Worm (Caenorhabditis elegans): ENCODE data around the gene F38B6.7.
A peak's percentile ranks its signal among the peaks of the same experiment; 100 is the strongest.

Gene F38B6.7

ce11 chrX:6741532-6741931 is 43.4 kb upstream of the F38B6.7 start:
- TF ChIP-seq klf-2 (GFP tag; conservative IDR thresholded peaks at IDR 0.05) (no peak), ztf-29 (GFP tag; IDR thresholded peaks at IDR 0.05) (no peak), med-1 (GFP tag; optimal IDR thresholded peaks at IDR 0.05; ENCODE audit: insufficient read depth) (no peak), T22C8.4 (GFP tag; IDR thresholded peaks at IDR 0.05) (no peak), flt-1 (GFP tag; IDR thresholded peaks at IDR 0.05) (no peak), cog-1 (tag; optimal IDR thresholded peaks at IDR 0.05) (no peak), ref-1 (GFP tag; conservative IDR thresholded peaks at IDR 0.05) (no peak)

ce11 chrX:6740983-6741365 is 42.8 kb upstream of the F38B6.7 start:
- TF ChIP-seq med-1 (GFP tag; optimal IDR thresholded peaks at IDR 0.05; ENCODE audit: insufficient read depth) (no peak), cog-1 (tag; optimal IDR thresholded peaks at IDR 0.05) (no peak), tab-1 (GFP tag; IDR thresholded peaks at IDR 0.05) (no peak), T22C8.4 (GFP tag; IDR thresholded peaks at IDR 0.05) (no peak), ztf-29 (GFP tag; IDR thresholded peaks at IDR 0.05) (no peak), ref-1 (GFP tag; conservative IDR thresholded peaks at IDR 0.05) (no peak), ztf-23 (GFP tag; IDR thresholded peaks at IDR 0.05) (no peak), flt-1 (GFP tag; IDR thresholded peaks at IDR 0.05) (no peak), klf-2 (GFP tag; conservative IDR thresholded peaks at IDR 0.05) (no peak)

- no peak for TF ChIP-seq T22C8.4 (GFP tag; IDR thresholded peaks at IDR 0.05)
- no peak for TF ChIP-seq ztf-29 (GFP tag; IDR thresholded peaks at IDR 0.05)
- TF ChIP-seq med-1 (GFP tag; optimal IDR thresholded peaks at IDR 0.05; ENCODE audit: insufficient read depth), result no peak
- TF ChIP-seq ref-1 (GFP tag; conservative IDR thresholded peaks at IDR 0.05), result no peak
- no peak for TF ChIP-seq ztf-23 (GFP tag; IDR thresholded peaks at IDR 0.05)
- TF ChIP-seq tab-1 (GFP tag; IDR thresholded peaks at IDR 0.05), result no peak
- TF ChIP-seq flt-1 (GFP tag; IDR thresholded peaks at IDR 0.05), result no peak
- TF ChIP-seq cog-1 (tag; optimal IDR thresholded peaks at IDR 0.05), result no peak
- no peak for TF ChIP-seq klf-2 (GFP tag; conservative IDR thresholded peaks at IDR 0.05)
Observed at ce11 chrX:6740282-6740982, 42.3 kb upstream of the F38B6.7 start.

- TF ChIP-seq ztf-23 (GFP tag; IDR thresholded peaks at IDR 0.05), result no peak
- no peak for TF ChIP-seq flt-1 (GFP tag; IDR thresholded peaks at IDR 0.05)
- TF ChIP-seq tab-1 (GFP tag; IDR thresholded peaks at IDR 0.05), result no peak
- TF ChIP-seq ref-1 (GFP tag; conservative IDR thresholded peaks at IDR 0.05), result no peak
- TF ChIP-seq cog-1 (tag; optimal IDR thresholded peaks at IDR 0.05), result no peak
- no peak for TF ChIP-seq T22C8.4 (GFP tag; IDR thresholded peaks at IDR 0.05)
- TF ChIP-seq klf-2 (GFP tag; conservative IDR thresholded peaks at IDR 0.05), result no peak
- TF ChIP-seq med-1 (GFP tag; optimal IDR thresholded peaks at IDR 0.05; ENCODE audit: insufficient read depth), result no peak
- TF ChIP-seq ztf-29 (GFP tag; IDR thresholded peaks at IDR 0.05), result no peak
Observed at ce11 chrX:6739034-6740008, 41.2 kb upstream of the F38B6.7 start.

ce11 chrX:6738535-6738934 is 40.4 kb upstream of the F38B6.7 start:
- no peak for TF ChIP-seq ref-1 (GFP tag; conservative IDR thresholded peaks at IDR 0.05)
- no peak for TF ChIP-seq T22C8.4 (GFP tag; IDR thresholded peaks at IDR 0.05)
- TF ChIP-seq med-1 (GFP tag; optimal IDR thresholded peaks at IDR 0.05; ENCODE audit: insufficient read depth), result no peak

ce11 chrX:6737329-6738008 is 39.3 kb upstream of the F38B6.7 start:
- TF ChIP-seq tab-1 (GFP tag; IDR thresholded peaks at IDR 0.05) (no peak), cog-1 (tag; optimal IDR thresholded peaks at IDR 0.05) (peak; percentile 64)

- TF ChIP-seq ref-1 (GFP tag; conservative IDR thresholded peaks at IDR 0.05) (no peak), cog-1 (tag; optimal IDR thresholded peaks at IDR 0.05) (no peak), T22C8.4 (GFP tag; IDR thresholded peaks at IDR 0.05) (no peak), med-1 (GFP tag; optimal IDR thresholded peaks at IDR 0.05; ENCODE audit: insufficient read depth) (no peak), ztf-23 (GFP tag; IDR thresholded peaks at IDR 0.05) (no peak), klf-2 (GFP tag; conservative IDR thresholded peaks at IDR 0.05) (no peak), flt-1 (GFP tag; IDR thresholded peaks at IDR 0.05) (no peak), tab-1 (GFP tag; IDR thresholded peaks at IDR 0.05) (no peak), ztf-29 (GFP tag; IDR thresholded peaks at IDR 0.05) (no peak)
Observed at ce11 chrX:6736358-6736991, 38.3 kb upstream of the F38B6.7 start.

ce11 chrX:6735494-6735893 is 37.3 kb upstream of the F38B6.7 start:
- TF ChIP-seq tab-1 (GFP tag; IDR thresholded peaks at IDR 0.05) (no peak), med-1 (GFP tag; optimal IDR thresholded peaks at IDR 0.05; ENCODE audit: insufficient read depth) (no peak), ref-1 (GFP tag; conservative IDR thresholded peaks at IDR 0.05) (no peak), flt-1 (GFP tag; IDR thresholded peaks at IDR 0.05) (no peak), ztf-23 (GFP tag; IDR thresholded peaks at IDR 0.05) (no peak), ztf-29 (GFP tag; IDR thresholded peaks at IDR 0.05) (no peak)

ce11 chrX:6733201-6733600 is 35.0 kb upstream of the F38B6.7 start, which contains the start of gene R03E9.2:
R03E9.2 (minus strand) TSS chrX:6733301.
- TF ChIP-seq ztf-29 (GFP tag; IDR thresholded peaks at IDR 0.05) (no peak), flt-1 (GFP tag; IDR thresholded peaks at IDR 0.05) (no peak), tab-1 (GFP tag; IDR thresholded peaks at IDR 0.05) (no peak), ztf-23 (GFP tag; IDR thresholded peaks at IDR 0.05) (no peak), ref-1 (GFP tag; conservative IDR thresholded peaks at IDR 0.05) (no peak), klf-2 (GFP tag; conservative IDR thresholded peaks at IDR 0.05) (no peak), med-1 (GFP tag; optimal IDR thresholded peaks at IDR 0.05; ENCODE audit: insufficient read depth) (no peak), cog-1 (tag; optimal IDR thresholded peaks at IDR 0.05) (no peak), T22C8.4 (GFP tag; IDR thresholded peaks at IDR 0.05) (no peak)

All from whole organism, midembryonic.